Worm (Caenorhabditis elegans): ENCODE results near the gene pmt-1.

The pmt-1 gene

ce11 chrII:5234728-5235127 is 47.6 kb downstream of the pmt-1 start:
- no peak for TF ChIP-seq tbx-37 (GFP tag; conservative IDR thresholded peaks at IDR 0.05)
- TF ChIP-seq ets-7 (tag; optimal IDR thresholded peaks at IDR 0.05) = no peak

- TF ChIP-seq tbx-37 (GFP tag; conservative IDR thresholded peaks at IDR 0.05) = no peak
- TF ChIP-seq ets-7 (tag; optimal IDR thresholded peaks at IDR 0.05) = no peak
- no peak for TF ChIP-seq flt-1 (GFP tag; IDR thresholded peaks at IDR 0.05)
- no peak for TF ChIP-seq aly-1 (tag; optimal IDR thresholded peaks at IDR 0.05)
- TF ChIP-seq F13C5.2 (tag; optimal IDR thresholded peaks at IDR 0.05) = no peak
- TF ChIP-seq hmg-4 (GFP tag; optimal IDR thresholded peaks at IDR 0.05) = no peak
- TF ChIP-seq hnd-1 (tag; optimal IDR thresholded peaks at IDR 0.05) = no peak
- TF ChIP-seq tbx-11 (GFP tag; IDR thresholded peaks at IDR 0.05) = no peak
- no peak for TF ChIP-seq B0310.2 (tag; optimal IDR thresholded peaks at IDR 0.05)
- no peak for TF ChIP-seq hmbx-1 (tag; optimal IDR thresholded peaks at IDR 0.05)
- TF ChIP-seq tra-4 (tag; optimal IDR thresholded peaks at IDR 0.05) = no peak
- TF ChIP-seq ceh-13 (GFP tag; optimal IDR thresholded peaks at IDR 0.05) = no peak
- TF ChIP-seq ceh-36 (tag; optimal IDR thresholded peaks at IDR 0.05) = no peak
- TF ChIP-seq sea-1 (GFP tag; conservative IDR thresholded peaks at IDR 0.05) = no peak
- TF ChIP-seq ama-1 (optimal IDR thresholded peaks at IDR 0.05) = no peak
Measured at ce11 chrII:5231111-5231510, 51.2 kb downstream of the pmt-1 start, which contains the start of gene EGAP2.1. EGAP2.1 (plus strand) TSS chrII:5231411.

DNA sequence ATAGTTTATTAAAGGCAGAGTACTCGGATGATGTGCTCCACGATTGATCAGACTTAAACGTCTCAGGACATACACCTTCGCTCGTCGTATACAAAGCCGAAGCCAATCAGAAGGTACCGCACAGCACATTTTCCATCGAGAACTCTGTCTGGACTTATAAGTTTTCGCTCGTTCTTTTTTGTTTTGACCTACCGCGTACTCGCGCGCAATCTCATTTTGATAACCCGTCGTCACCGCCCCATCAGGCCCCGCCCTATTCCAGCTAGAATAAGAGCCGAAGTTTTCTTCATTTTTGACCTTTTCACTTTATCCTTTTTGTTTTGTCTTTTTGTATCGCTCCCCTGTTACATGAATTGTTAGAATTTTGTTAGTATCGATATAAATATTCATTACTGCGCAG is 52.7 kb downstream of the pmt-1 start, which contains the start of gene EGAP2.2:
Gene EGAP2.2 (plus strand): TSS at position 301 of the 400 bp plus-strand sequence.
- TF ChIP-seq ama-1 (optimal IDR thresholded peaks at IDR 0.05) = no peak
- no peak for TF ChIP-seq tbx-11 (GFP tag; IDR thresholded peaks at IDR 0.05)
- no peak for TF ChIP-seq ceh-13 (GFP tag; optimal IDR thresholded peaks at IDR 0.05)
- TF ChIP-seq sea-1 (GFP tag; conservative IDR thresholded peaks at IDR 0.05) = no peak
- TF ChIP-seq B0310.2 (tag; optimal IDR thresholded peaks at IDR 0.05) = no peak
- TF ChIP-seq tra-4 (tag; optimal IDR thresholded peaks at IDR 0.05) = no peak
- TF ChIP-seq pes-1 (GFP tag; IDR thresholded peaks at IDR 0.05) = no peak
- no peak for TF ChIP-seq ets-7 (tag; optimal IDR thresholded peaks at IDR 0.05)

DNA sequence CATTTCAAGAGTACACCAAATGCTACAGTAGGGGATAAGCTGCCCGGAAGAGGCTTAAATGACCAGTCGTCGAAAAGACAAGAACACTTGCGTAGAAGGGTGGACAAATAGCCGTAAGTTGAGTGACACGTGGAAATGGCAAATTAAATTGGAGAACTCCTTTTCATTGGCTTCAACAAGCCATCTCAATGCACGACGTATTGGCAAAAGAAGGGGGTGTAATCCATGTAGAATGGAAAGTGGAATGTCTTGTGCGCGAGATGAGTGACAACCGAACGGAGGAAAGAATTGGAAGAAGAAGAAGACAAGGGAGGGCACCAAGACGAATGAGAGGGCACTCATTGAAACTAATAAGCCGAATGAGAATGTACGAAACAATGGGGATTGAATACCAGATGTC is 53.7 kb downstream of the pmt-1 start:
- TF ChIP-seq ama-1 (optimal IDR thresholded peaks at IDR 0.05) (no peak), hmg-4 (GFP tag; optimal IDR thresholded peaks at IDR 0.05) (peak; percentile 46)
